Comparison of ENCODE assay signal across 4 worm cellular contexts in the genomic region with DNA sequence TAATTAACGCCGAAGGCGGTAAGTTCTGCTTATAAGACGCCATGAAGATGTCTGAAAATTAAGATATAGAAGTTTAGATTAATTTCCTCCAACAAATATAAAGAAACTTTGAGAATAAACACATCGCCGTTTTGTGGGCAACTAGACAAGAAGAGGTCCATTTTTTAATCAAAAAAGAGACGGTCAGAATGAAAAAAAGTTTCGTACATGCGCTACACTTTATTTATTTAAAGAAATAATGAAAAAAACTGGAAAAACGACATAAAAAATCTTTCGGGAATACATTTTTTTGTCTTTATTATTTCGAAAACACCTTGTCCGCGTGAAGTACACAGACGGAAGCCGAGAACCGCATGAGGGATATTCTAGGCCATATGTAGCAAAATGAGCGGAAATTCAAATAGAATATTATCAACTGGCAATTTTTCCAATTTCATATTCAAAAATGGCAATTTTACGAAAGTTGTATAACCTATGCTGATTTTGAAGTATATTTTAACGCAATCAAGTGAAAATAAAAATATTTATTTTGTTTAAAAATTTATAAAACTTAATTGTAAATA.
A peak's percentile ranks its signal among the peaks of the same experiment; 100 is the strongest.
TF ChIP-seq lines count a peak whose summit lies in the region.

A gene (minus strand): TSS at position 51 of the 563 bp plus-strand sequence.

TF ChIP-seq in whole organism, L2 larva, 48 proteins besides CTCF, POLR2A, EP300 and RAD21 (continues in another document):
- TF ChIP-seq ceh-16 (tag; optimal IDR thresholded peaks at IDR 0.05; lab: Kevin White, UChicago) (peak; percentile 16), nhr-77 (tag; optimal IDR thresholded peaks at IDR 0.05; lab: Kevin White, UChicago) (no peak), nhr-6 (tag; optimal IDR thresholded peaks at IDR 0.05; lab: Kevin White, UChicago) (peak; percentile 65), F13H6.1 (tag; optimal IDR thresholded peaks at IDR 0.05; lab: Kevin White, UChicago) (peak; percentile 82), ceh-82 (tag; optimal IDR thresholded peaks at IDR 0.05; lab: Kevin White, UChicago) (no peak), egl-27 (tag; optimal IDR thresholded peaks at IDR 0.05; lab: Kevin White, UChicago) (peak; percentile 18), ztf-11 (tag; optimal IDR thresholded peaks at IDR 0.05; lab: Kevin White, UChicago) (no peak), unc-62 (GFP tag; optimal IDR thresholded peaks at IDR 0.05; lab: Kevin White, UChicago) (no peak), sem-4 (tag; optimal IDR thresholded peaks at IDR 0.05; lab: Kevin White, UChicago) (peak; percentile 64), Y55F3AM.14 (GFP tag; optimal IDR thresholded peaks at IDR 0.05; lab: Kevin White, UChicago) (no peak), nhr-11 (tag; optimal IDR thresholded peaks at IDR 0.05; lab: Kevin White, UChicago) (no peak), gmeb-1 (tag; optimal IDR thresholded peaks at IDR 0.05; lab: Kevin White, UChicago) (peak; percentile 94), peb-1 (tag; optimal IDR thresholded peaks at IDR 0.05; lab: Kevin White, UChicago) (no peak), snpc-4 (tag; optimal IDR thresholded peaks at IDR 0.05; lab: Kevin White, UChicago) (peak; percentile 69), nhr-10 (tag; optimal IDR thresholded peaks at IDR 0.05; lab: Kevin White, UChicago) (no peak), sma-9 (GFP tag; optimal IDR thresholded peaks at IDR 0.05; lab: Kevin White, UChicago) (peak; percentile 92), sma-9 (tag; optimal IDR thresholded peaks at IDR 0.05; lab: Kevin White, UChicago) (no peak), crh-2 (tag; optimal IDR thresholded peaks at IDR 0.05; lab: Kevin White, UChicago) (peak; percentile 82), skn-1 (tag; optimal IDR thresholded peaks at IDR 0.05; lab: Kevin White, UChicago) (no peak), alr-1 (tag; optimal IDR thresholded peaks at IDR 0.05; lab: Kevin White, UChicago) (no peak), unc-55 (GFP tag; optimal IDR thresholded peaks at IDR 0.05; lab: Kevin White, UChicago) (peak; percentile 89), mab-5 (tag; optimal IDR thresholded peaks at IDR 0.05; lab: Kevin White, UChicago) (peak; percentile 5)

TF ChIP-seq in whole organism, L4 larva, 104 proteins besides CTCF, POLR2A, EP300 and RAD21 (continues in another document):
- 0 out of 2 replicates have a peak, but pooled peaks have one; percentile 12 for TF ChIP-seq hmg-1.1 (GFP tag; IDR thresholded peaks at IDR 0.05; lab: Robert Waterston, UW)
- TF ChIP-seq duxl-1 (tag; optimal IDR thresholded peaks at IDR 0.05; lab: Kevin White, UChicago; ENCODE audit: poor library complexity): peak; percentile 49
- TF ChIP-seq T20F7.1 (GFP tag; optimal IDR thresholded peaks at IDR 0.05; lab: Kevin White, UChicago): peak; percentile 69
- TF ChIP-seq lin-38 (GFP tag; IDR thresholded peaks at IDR 0.05; lab: Robert Waterston, UW): peak; percentile 78
- TF ChIP-seq hif-1 (tag; optimal IDR thresholded peaks at IDR 0.05; lab: Kevin White, UChicago): peak in 1 of 2 experiments; percentile 88
- no peak for TF ChIP-seq nhr-41 (GFP tag; IDR thresholded peaks at IDR 0.05; lab: Robert Waterston, UW)
- TF ChIP-seq lir-3 (tag; optimal IDR thresholded peaks at IDR 0.05; lab: Kevin White, UChicago): no peak
- TF ChIP-seq mes-2 (tag; optimal IDR thresholded peaks at IDR 0.05; lab: Kevin White, UChicago; ENCODE audit: poor library complexity, severe bottlenecking): peak; percentile 99
- TF ChIP-seq lsy-2 (tag; optimal IDR thresholded peaks at IDR 0.05; lab: Kevin White, UChicago): peak in 1 of 2 experiments; percentile 88
- TF ChIP-seq sdz-12 (GFP tag; optimal IDR thresholded peaks at IDR 0.05; lab: Kevin White, UChicago): no peak
- peak; percentile 56; the same call in 1 of the 2 replicates for TF ChIP-seq dmd-6 (GFP tag; IDR thresholded peaks at IDR 0.05; lab: Robert Waterston, UW)
- TF ChIP-seq F37D6.2 (tag; optimal IDR thresholded peaks at IDR 0.05; lab: Kevin White, UChicago): peak; percentile 55
- TF ChIP-seq dpl-1 (GFP tag; optimal IDR thresholded peaks at IDR 0.05; lab: Kevin White, UChicago): peak; percentile 94
- TF ChIP-seq ceh-28 (tag; optimal IDR thresholded peaks at IDR 0.05; lab: Kevin White, UChicago): no peak
- peak; percentile 3 for TF ChIP-seq lin-15B (tag; optimal IDR thresholded peaks at IDR 0.05; lab: Kevin White, UChicago)
- TF ChIP-seq aha-1 (tag; lab: Kevin White, UChicago): peak; percentile 79
- peak; percentile 84 for TF ChIP-seq ZK337.2 (GFP tag; IDR thresholded peaks at IDR 0.05; lab: Robert Waterston, UW)
- TF ChIP-seq hlh-11 (tag; optimal IDR thresholded peaks at IDR 0.05; lab: Kevin White, UChicago): peak; percentile 42
- TF ChIP-seq unc-39 (tag; optimal IDR thresholded peaks at IDR 0.05; lab: Kevin White, UChicago): no peak
- peak; percentile 72 for TF ChIP-seq hlh-30 (tag; optimal IDR thresholded peaks at IDR 0.05; lab: Kevin White, UChicago; ENCODE audit: insufficient read depth)
- TF ChIP-seq unc-130 (GFP tag; optimal IDR thresholded peaks at IDR 0.05; lab: Kevin White, UChicago): peak; percentile 95

TF ChIP-seq in whole organism, late embryonic, 69 proteins besides CTCF, POLR2A, EP300 and RAD21 (continues in another document):
- TF ChIP-seq hlh-13 (GFP tag; optimal IDR thresholded peaks at IDR 0.05; lab: Kevin White, UChicago) (no peak), ceh-34 (tag; optimal IDR thresholded peaks at IDR 0.05; lab: Kevin White, UChicago) (peak; percentile 52), ceh-45 (GFP tag; IDR thresholded peaks at IDR 0.05; lab: Robert Waterston, UW) (no peak), unc-42 (tag; optimal IDR thresholded peaks at IDR 0.05; lab: Kevin White, UChicago) (peak; percentile 11), ztf-16 (tag; optimal IDR thresholded peaks at IDR 0.05; lab: Kevin White, UChicago) (peak; percentile 37), eyg-1 (tag; optimal IDR thresholded peaks at IDR 0.05; lab: Kevin White, UChicago) (peak; percentile 19), pha-2 (tag; optimal IDR thresholded peaks at IDR 0.05; lab: Kevin White, UChicago) (peak; percentile 8), tbx-2 (tag; optimal IDR thresholded peaks at IDR 0.05; lab: Kevin White, UChicago) (peak; percentile 95), hlh-30 (tag; optimal IDR thresholded peaks at IDR 0.05; lab: Kevin White, UChicago; ENCODE audit: insufficient read depth) (no peak), ceh-48 (tag; optimal IDR thresholded peaks at IDR 0.05; lab: Kevin White, UChicago) (no peak), zip-5 (tag; optimal IDR thresholded peaks at IDR 0.05; lab: Kevin White, UChicago) (peak; percentile 90), hlh-8 (tag; optimal IDR thresholded peaks at IDR 0.05; lab: Kevin White, UChicago) (peak; percentile 91), tbx-7 (tag; optimal IDR thresholded peaks at IDR 0.05; lab: Kevin White, UChicago) (peak; percentile 93), fkh-6 (tag; optimal IDR thresholded peaks at IDR 0.05; lab: Kevin White, UChicago) (peak; percentile 79), fax-1 (tag; optimal IDR thresholded peaks at IDR 0.05; lab: Kevin White, UChicago) (peak; percentile 74), ceh-31 (tag; optimal IDR thresholded peaks at IDR 0.05; lab: Kevin White, UChicago) (peak; percentile 96), ttx-3 (tag; optimal IDR thresholded peaks at IDR 0.05; lab: Kevin White, UChicago) (peak; percentile 44), ceh-18 (tag; optimal IDR thresholded peaks at IDR 0.05; lab: Kevin White, UChicago) (peak; percentile 32), unc-86 (tag; optimal IDR thresholded peaks at IDR 0.05; lab: Kevin White, UChicago) (peak; percentile 68), mec-3 (tag; optimal IDR thresholded peaks at IDR 0.05; lab: Kevin White, UChicago; ENCODE audit: borderline replicate concordance) (peak; percentile 81), nfya-1 (tag; optimal IDR thresholded peaks at IDR 0.05; lab: Kevin White, UChicago) (peak; percentile 50), ahr-1 (tag; optimal IDR thresholded peaks at IDR 0.05; lab: Kevin White, UChicago) (peak; percentile 52), pqm-1 (tag; optimal IDR thresholded peaks at IDR 0.05; lab: Kevin White, UChicago) (no peak)

TF ChIP-seq in whole organism, mixed stage, embryonic, 35 proteins besides CTCF, POLR2A, EP300 and RAD21 (continues in another document):
- peak; percentile 55 for TF ChIP-seq ces-1 (GFP tag; optimal IDR thresholded peaks at IDR 0.05; lab: Kevin White, UChicago)
- peak; percentile 22 for TF ChIP-seq mep-1 (tag; optimal IDR thresholded peaks at IDR 0.05; lab: Kevin White, UChicago)
- no peak for TF ChIP-seq mab-5 (tag; optimal IDR thresholded peaks at IDR 0.05; lab: Kevin White, UChicago)
- TF ChIP-seq unc-39 (tag; optimal IDR thresholded peaks at IDR 0.05; lab: Kevin White, UChicago): no peak
- TF ChIP-seq drap-1 (GFP tag; optimal IDR thresholded peaks at IDR 0.05; lab: Kevin White, UChicago): no peak
- TF ChIP-seq zip-8 (tag; optimal IDR thresholded peaks at IDR 0.05; lab: Kevin White, UChicago): no peak
- no peak for TF ChIP-seq nhr-28 (tag; optimal IDR thresholded peaks at IDR 0.05; lab: Kevin White, UChicago)
- TF ChIP-seq nhr-76 (tag; optimal IDR thresholded peaks at IDR 0.05; lab: Kevin White, UChicago): no peak
- no peak for TF ChIP-seq unc-62 (GFP tag; optimal IDR thresholded peaks at IDR 0.05; lab: Kevin White, UChicago)
- TF ChIP-seq ceh-43 (GFP tag; optimal IDR thresholded peaks at IDR 0.05; lab: Kevin White, UChicago): no peak
- TF ChIP-seq snpc-4 (tag; optimal IDR thresholded peaks at IDR 0.05; lab: Kevin White, UChicago): no peak
- TF ChIP-seq lsy-2 (tag; optimal IDR thresholded peaks at IDR 0.05; lab: Kevin White, UChicago): peak; percentile 72
- peak; percentile 1 for TF ChIP-seq hlh-1 (tag; optimal IDR thresholded peaks at IDR 0.05; lab: Kevin White, UChicago)
- peak; percentile 62 for TF ChIP-seq nhr-237 (tag; optimal IDR thresholded peaks at IDR 0.05; lab: Kevin White, UChicago)
- no peak for TF ChIP-seq elt-1 (tag; optimal IDR thresholded peaks at IDR 0.05; lab: Kevin White, UChicago; ENCODE audit: borderline replicate concordance, insufficient read depth)
- no peak for TF ChIP-seq mls-2 (tag; optimal IDR thresholded peaks at IDR 0.05; lab: Kevin White, UChicago)
- TF ChIP-seq nhr-12 (tag; optimal IDR thresholded peaks at IDR 0.05; lab: Kevin White, UChicago): no peak
- TF ChIP-seq blmp-1 (tag; optimal IDR thresholded peaks at IDR 0.05; lab: Kevin White, UChicago): no peak
- TF ChIP-seq M03D4.4 (tag; optimal IDR thresholded peaks at IDR 0.05; lab: Kevin White, UChicago): no peak
- no peak for TF ChIP-seq cnd-1 (tag; optimal IDR thresholded peaks at IDR 0.05; lab: Kevin White, UChicago)
- TF ChIP-seq flh-1 (GFP tag; optimal IDR thresholded peaks at IDR 0.05; lab: Kevin White, UChicago): no peak
- no peak for TF ChIP-seq tbx-8 (GFP tag; optimal IDR thresholded peaks at IDR 0.05; lab: Kevin White, UChicago)
- TF ChIP-seq lin-13 (tag; optimal IDR thresholded peaks at IDR 0.05; lab: Kevin White, UChicago): peak; percentile 29
- TF ChIP-seq elt-3 (tag; optimal IDR thresholded peaks at IDR 0.05; lab: Kevin White, UChicago): no peak
- TF ChIP-seq ham-2 (GFP tag; optimal IDR thresholded peaks at IDR 0.05; lab: Kevin White, UChicago): no peak
- no peak for TF ChIP-seq lin-32 (GFP tag; optimal IDR thresholded peaks at IDR 0.05; lab: Kevin White, UChicago)
- TF ChIP-seq sem-2 (GFP tag; optimal IDR thresholded peaks at IDR 0.05; lab: Kevin White, UChicago): no peak
- TF ChIP-seq ceh-39 (tag; optimal IDR thresholded peaks at IDR 0.05; lab: Kevin White, UChicago): peak; percentile 42
